Worm (Caenorhabditis elegans) whole organism, midembryonic: ENCODE data around the gene F28F5.6.

Experiments used
- T22C8.4 ChIP-seq: fragments of 200-800 bp; sonication (Bioruptor generic); IDR thresholded peaks from 2 replicates; pipeline ENCODE4 v1.3.6; 2022; ENCODE audit warnings: missing genetic modification characterization, missing compliant biosample characterization
- med-1 ChIP-seq: sonication (generic microtip); optimal IDR thresholded peaks from 2 replicates; lab custom pipeline; 2017; ENCODE audit warnings: missing genetic modification characterization, mild to moderate bottlenecking, missing compliant biosample characterization, antibody characterized with exemption, missing genetic modification reagents; ENCODE audit not compliant: insufficient read depth
- ref-1 ChIP-seq: fragments of 200-800 bp; sonication (Bioruptor generic); conservative IDR thresholded peaks from 2 replicates; pipeline ENCODE4 v1.3.6; 2022; ENCODE audit warnings: missing genetic modification reagents, missing genetic modification characterization, missing compliant biosample characterization
- ztf-23 ChIP-seq: fragments of 200-800 bp; sonication (Bioruptor generic); IDR thresholded peaks from 2 replicates; pipeline ENCODE4 v1.3.6; 2022; ENCODE audit warnings: missing genetic modification reagents, missing genetic modification characterization, missing compliant biosample characterization

- TF ChIP-seq ztf-23 (GFP tag; lab: Robert Waterston, UW), result no peak
- no peak for TF ChIP-seq T22C8.4
- TF ChIP-seq med-1 (GFP tag; lab: Kevin White, UChicago), result no peak
- no peak for TF ChIP-seq ref-1 (GFP tag; lab: Robert Waterston, UW)
Observed at ce11 chrIII:6818037-6818436, 1.1 kb downstream of the F28F5.6 start.
